2 worm cellular contexts compared by ENCODE assay signal in genomic region chrIV:15861499-15861898, ce11.
TF ChIP-seq lines count a peak whose summit lies in the region.

No protein-coding gene starts in this region.

TF ChIP-seq in whole organism, L4 larva, 104 proteins besides CTCF, POLR2A, EP300 and RAD21:
- 0 out of 2 replicates have a peak, but pooled peaks have one; percentile 33 for TF ChIP-seq snpc-1.2 (GFP tag; IDR thresholded peaks at IDR 0.05; lab: Robert Waterston, UW)
- no peak for TF ChIP-seq zag-1 (tag; optimal IDR thresholded peaks at IDR 0.05; lab: Kevin White, UChicago)

TF ChIP-seq in whole organism, young adult, 124 proteins besides CTCF, POLR2A, EP300 and RAD21:
- TF ChIP-seq snpc-4 (GFP tag; optimal IDR thresholded peaks at IDR 0.05; lab: Kevin White, UChicago) (no peak), snpc-4 (tag; optimal IDR thresholded peaks at IDR 0.05; lab: Kevin White, UChicago) (peak in 2 of 4 experiments; percentile 15 to 91), attf-6 (GFP tag; IDR thresholded peaks at IDR 0.05; lab: Robert Waterston, UW) (0 out of 2 replicates have a peak, but pooled peaks have one; percentile 16), pbrm-1 (GFP tag; IDR thresholded peaks at IDR 0.05; lab: Robert Waterston, UW) (0 out of 2 replicates have a peak, but pooled peaks have one; percentile 16), ZK185.1 (tag; optimal IDR thresholded peaks at IDR 0.05; lab: Kevin White, UChicago; ENCODE audit: poor library complexity, severe bottlenecking) (no peak), F10E7.11 (tag; optimal IDR thresholded peaks at IDR 0.05; lab: Kevin White, UChicago) (no peak), let-607 (tag; optimal IDR thresholded peaks at IDR 0.05; lab: Kevin White, UChicago) (no peak), cebp-2 (GFP tag; IDR thresholded peaks at IDR 0.05; lab: Robert Waterston, UW) (no peak)
